Fruit fly (Drosophila melanogaster) whole organism, embryonic: ENCODE measurements around the gene CG6295.
A peak's percentile ranks its signal among the peaks of the same experiment; 100 is the strongest.

Experiments
- Atf6 ChIP-seq: fragments of 200-800 bp; sonication (Bioruptor generic); IDR thresholded peaks from 2 replicates; pipeline ENCODE4 v1.3.6; 2022; ENCODE audit warnings: missing biosample characterization, missing genetic modification characterization
- CG10979 ChIP-seq: fragments of 200-800 bp; sonication (Bioruptor generic); optimal IDR thresholded peaks from 2 replicates; lab custom pipeline; 2018; ENCODE audit warnings: missing biosample characterization, mild to moderate bottlenecking, missing genetic modification characterization, moderate library complexity
- CG11695 ChIP-seq: fragments of 200-800 bp; sonication (Bioruptor generic); IDR thresholded peaks from 3 replicates; pipeline ENCODE4 v1.3.6; 2022; ENCODE audit warnings: missing biosample characterization, missing genetic modification characterization
- CG13296 ChIP-seq: fragments of 200-800 bp; sonication (Bioruptor generic); optimal IDR thresholded peaks from 3 replicates; lab custom pipeline; 2018; ENCODE audit warnings: missing biosample characterization, mild to moderate bottlenecking, missing genetic modification characterization
- CG13424 ChIP-seq: fragments of 200-800 bp; sonication (Bioruptor generic); optimal IDR thresholded peaks from 2 replicates; lab custom pipeline; 2019; ENCODE audit warnings: missing biosample characterization, mild to moderate bottlenecking, missing genetic modification characterization, moderate library complexity
- CG13624 ChIP-seq: fragments of 200-800 bp; sonication (Bioruptor generic); optimal IDR thresholded peaks from 2 replicates; lab custom pipeline; 2016; ENCODE audit warnings: missing biosample characterization, missing genetic modification characterization
- CG14965 ChIP-seq: fragments of 200-800 bp; sonication (Bioruptor generic); optimal IDR thresholded peaks from 2 replicates; lab custom pipeline; 2016; ENCODE audit warnings: missing biosample characterization, missing genetic modification characterization, borderline replicate concordance
- CG15514 ChIP-seq: fragments of 200-800 bp; sonication (Bioruptor generic); optimal IDR thresholded peaks from 3 replicates; lab custom pipeline; 2017; ENCODE audit warnings: missing biosample characterization, missing genetic modification characterization, mild to moderate bottlenecking, moderate library complexity, missing genetic modification reagents
- CG1647 ChIP-seq: fragments of 200-800 bp; sonication (Bioruptor generic); optimal IDR thresholded peaks from 3 replicates; lab custom pipeline; 2016; ENCODE audit warnings: missing biosample characterization, missing genetic modification characterization
- CG17612 ChIP-seq: fragments of 200-800 bp; sonication (Bioruptor generic); IDR thresholded peaks from 2 replicates; pipeline ENCODE4 v1.3.6; 2022; ENCODE audit warnings: missing biosample characterization, missing genetic modification characterization
- CG17802 ChIP-seq: fragments of 200-800 bp; sonication (Bioruptor generic); optimal IDR thresholded peaks from 2 replicates; lab custom pipeline; 2018; ENCODE audit warnings: missing biosample characterization, mild to moderate bottlenecking, missing genetic modification characterization, moderate library complexity
- CG17829 ChIP-seq: fragments of 200-800 bp; optimal IDR thresholded peaks from 2 replicates; lab custom pipeline; 2019; ENCODE audit warnings: missing biosample characterization, mild to moderate bottlenecking, missing genetic modification characterization, moderate library complexity
- CG18262 ChIP-seq: fragments of 200-800 bp; optimal IDR thresholded peaks from 3 replicates; lab custom pipeline; 2019; ENCODE audit warnings: missing biosample characterization, mild to moderate bottlenecking, missing genetic modification characterization, moderate library complexity
- CG30403 ChIP-seq: fragments of 200-800 bp; sonication (Bioruptor generic); optimal IDR thresholded peaks from 3 replicates; lab custom pipeline; 2016; ENCODE audit warnings: missing biosample characterization, missing genetic modification characterization
- CG32532 ChIP-seq: fragments of 200-800 bp; sonication (Bioruptor generic); IDR thresholded peaks from 2 replicates; pipeline ENCODE4 v1.3.6; 2022; ENCODE audit warnings: missing biosample characterization, missing genetic modification characterization
- CG3281 ChIP-seq: fragments of 200-800 bp; sonication (Bioruptor generic); optimal IDR thresholded peaks from 3 replicates; lab custom pipeline; 2017; ENCODE audit warnings: missing biosample characterization, mild to moderate bottlenecking, missing genetic modification characterization
- CG5245 ChIP-seq: fragments of 200-800 bp; sonication (Bioruptor generic); optimal IDR thresholded peaks from 3 replicates; lab custom pipeline; 2016; ENCODE audit warnings: missing biosample characterization, missing genetic modification characterization
- CG7357 ChIP-seq: fragments of 200-800 bp; sonication (Bioruptor generic); IDR thresholded peaks from 3 replicates; pipeline ENCODE4 v1.3.6; 2022; ENCODE audit warnings: missing biosample characterization, missing genetic modification characterization
- CG7372 ChIP-seq: fragments of 200-800 bp; sonication (Bioruptor generic); IDR thresholded peaks from 2 replicates; pipeline ENCODE4 v1.3.6; 2022; ENCODE audit warnings: missing biosample characterization, missing genetic modification characterization
- CG7556 ChIP-seq: fragments of 200-800 bp; sonication (Bioruptor generic); optimal IDR thresholded peaks from 2 replicates; lab custom pipeline; 2017; ENCODE audit warnings: missing biosample characterization, mild to moderate bottlenecking, missing genetic modification characterization
- CTCF ChIP-seq: fragments of 200-800 bp; sonication (Bioruptor generic); optimal IDR thresholded peaks from 2 replicates; lab custom pipeline; 2017; ENCODE audit warnings: missing biosample characterization, mild to moderate bottlenecking, missing genetic modification characterization, moderate library complexity
- Dip3 ChIP-seq: fragments of 200-800 bp; sonication (Bioruptor generic); optimal IDR thresholded peaks from 3 replicates; lab custom pipeline; 2016; ENCODE audit warnings: missing biosample characterization, missing genetic modification characterization
- Hr3 ChIP-seq: fragments of 200-800 bp; sonication (Bioruptor generic); optimal IDR thresholded peaks from 3 replicates; lab custom pipeline; 2016; ENCODE audit warnings: missing biosample characterization, missing genetic modification characterization
- Kr ChIP-seq: fragments of 200-800 bp; sonication (Bioruptor generic); optimal IDR thresholded peaks from 2 replicates; lab custom pipeline; 2017; ENCODE audit warnings: missing biosample characterization, mild to moderate bottlenecking, missing genetic modification characterization
- Neu2 ChIP-seq: fragments of 200-800 bp; sonication (Bioruptor generic); optimal IDR thresholded peaks from 3 replicates; lab custom pipeline; 2016; ENCODE audit warnings: missing biosample characterization, missing genetic modification characterization, borderline replicate concordance
- NfI ChIP-seq: fragments of 200-800 bp; sonication (Bioruptor generic); optimal IDR thresholded peaks from 3 replicates; lab custom pipeline; 2018; ENCODE audit warnings: missing biosample characterization, mild to moderate bottlenecking, missing genetic modification characterization, moderate library complexity
- Oli ChIP-seq: fragments of 200-800 bp; sonication (Bioruptor generic); optimal IDR thresholded peaks from 2 replicates; lab custom pipeline; 2018; ENCODE audit warnings: missing biosample characterization, mild to moderate bottlenecking, missing genetic modification characterization, moderate library complexity
- Sox102F ChIP-seq: fragments of 200-800 bp; sonication (Bioruptor generic); optimal IDR thresholded peaks from 2 replicates; lab custom pipeline; 2018; ENCODE audit warnings: missing biosample characterization, mild to moderate bottlenecking, missing genetic modification characterization, moderate library complexity
- Spps ChIP-seq: fragments of 200-800 bp; sonication (Bioruptor generic); optimal IDR thresholded peaks from 2 replicates; lab custom pipeline; 2018; ENCODE audit warnings: missing biosample characterization, mild to moderate bottlenecking, missing genetic modification characterization
- Sry-δ ChIP-seq: fragments of 200-800 bp; sonication (Bioruptor generic); optimal IDR thresholded peaks from 2 replicates; lab custom pipeline; 2016; ENCODE audit warnings: missing biosample characterization, missing genetic modification characterization
- ap ChIP-seq: fragments of 200-800 bp; sonication (Bioruptor generic); IDR thresholded peaks from 2 replicates; pipeline ENCODE4 v1.3.6; 2022; ENCODE audit warnings: missing biosample characterization, missing genetic modification characterization
- disco-r ChIP-seq: fragments of 200-800 bp; sonication (Bioruptor generic); optimal IDR thresholded peaks from 2 replicates; lab custom pipeline; 2016; ENCODE audit warnings: missing biosample characterization, missing genetic modification characterization
- dmrt99B ChIP-seq: fragments of 200-800 bp; sonication (Bioruptor generic); optimal IDR thresholded peaks from 2 replicates; lab custom pipeline; 2018; ENCODE audit warnings: missing biosample characterization, mild to moderate bottlenecking, missing genetic modification characterization, moderate library complexity
- emc ChIP-seq: fragments of 200-800 bp; sonication (Bioruptor generic); optimal IDR thresholded peaks from 2 replicates; lab custom pipeline; 2016; ENCODE audit warnings: missing biosample characterization, missing genetic modification characterization
- fru ChIP-seq: fragments of >200 bp; optimal IDR thresholded peaks from 2 replicates; lab custom pipeline; 2017
- gro ChIP-seq: fragments of 200-800 bp; sonication (Bioruptor generic); optimal IDR thresholded peaks from 2 replicates; lab custom pipeline; 2016; ENCODE audit warnings: missing biosample characterization, missing genetic modification characterization
- hbn ChIP-seq: fragments of 200-800 bp; sonication (Bioruptor generic); IDR thresholded peaks from 2 replicates; pipeline ENCODE4 v1.3.6; 2022; ENCODE audit warnings: missing biosample characterization, missing genetic modification characterization; ENCODE audit not compliant: partially characterized antibody
- insv ChIP-seq, 2 experiments: fragments of 200-800 bp; sonication (Bioruptor generic); optimal IDR thresholded peaks; 3 replicates each; lab custom pipeline; 2016 to 2018; ENCODE audit warnings: missing biosample characterization in 2 of 2, missing genetic modification characterization in 2 of 2
- jigr1 ChIP-seq: fragments of 200-800 bp; sonication (Bioruptor generic); IDR thresholded peaks from 3 replicates; pipeline ENCODE4 v1.3.6; 2022; ENCODE audit warnings: missing biosample characterization, missing genetic modification characterization
- kah ChIP-seq: fragments of 200-800 bp; sonication (Bioruptor generic); optimal IDR thresholded peaks from 2 replicates; lab custom pipeline; 2018; ENCODE audit warnings: missing biosample characterization, mild to moderate bottlenecking, missing genetic modification characterization
- lab ChIP-seq: fragments of 200-800 bp; sonication (Bioruptor generic); optimal IDR thresholded peaks from 3 replicates; lab custom pipeline; 2017; ENCODE audit warnings: missing biosample characterization, missing genetic modification characterization, mild to moderate bottlenecking, moderate library complexity, missing genetic modification reagents
- lilli ChIP-seq: fragments of 200-800 bp; sonication (Bioruptor generic); optimal IDR thresholded peaks from 3 replicates; lab custom pipeline; 2016; ENCODE audit warnings: missing biosample characterization, missing genetic modification characterization
- lola ChIP-seq, 3 experiments: fragments of >200 bp in 2 of 3; fragments of 200-800 bp in 1 of 3; sonication (Bioruptor generic) in 1 of 3; optimal IDR thresholded peaks; 2 replicates each; lab custom pipeline; 2017 to 2019; ENCODE audit warnings: missing biosample characterization in 3 of 3, missing genetic modification characterization in 3 of 3, mild to moderate bottlenecking in 1 of 3, moderate library complexity in 1 of 3
- scrt ChIP-seq: fragments of 200-800 bp; sonication (Bioruptor generic); optimal IDR thresholded peaks from 2 replicates; lab custom pipeline; 2018; ENCODE audit warnings: missing biosample characterization, mild to moderate bottlenecking, missing genetic modification characterization, moderate library complexity
- sens ChIP-seq: fragments of 200-800 bp; sonication (Bioruptor generic); peaks from one replicate; lab custom pipeline; 2016; ENCODE audit warnings: missing biosample characterization, missing genetic modification characterization
- sim ChIP-seq: fragments of 200-800 bp; sonication (Bioruptor generic); IDR thresholded peaks from 2 replicates; pipeline ENCODE4 v1.3.6; 2022; ENCODE audit warnings: missing biosample characterization, missing genetic modification characterization
- slbo ChIP-seq: fragments of 200-800 bp; sonication (Bioruptor generic); IDR thresholded peaks from 2 replicates; pipeline ENCODE4 v1.3.6; 2022; ENCODE audit warnings: missing biosample characterization, missing genetic modification characterization
- sr ChIP-seq: fragments of 200-800 bp; sonication (Bioruptor generic); IDR thresholded peaks from 3 replicates; pipeline ENCODE4 v1.3.6; 2022; ENCODE audit warnings: missing biosample characterization, missing genetic modification characterization
- trem ChIP-seq: fragments of 200-800 bp; optimal IDR thresholded peaks from 3 replicates; lab custom pipeline; 2019; ENCODE audit warnings: missing biosample characterization, mild to moderate bottlenecking, missing genetic modification characterization, moderate library complexity
- vnd ChIP-seq: fragments of 200-800 bp; sonication (Bioruptor generic); IDR thresholded peaks from 3 replicates; pipeline ENCODE4 v1.3.6; 2022; ENCODE audit warnings: missing biosample characterization, missing genetic modification characterization; ENCODE audit not compliant: partially characterized antibody
- wdn ChIP-seq: fragments of 200-800 bp; sonication (Bioruptor generic); IDR thresholded peaks from 2 replicates; pipeline ENCODE4 v1.3.6; 2022; ENCODE audit warnings: missing biosample characterization, missing genetic modification characterization
- yki ChIP-seq: fragments of >200 bp; optimal IDR thresholded peaks from 3 replicates; lab custom pipeline; 2018

Gene CG6295

dm6 chr3R:26963747-26964174 lies 43.1 kb downstream of the CG6295 start (continued):
- TF ChIP-seq CG7357 (GFP tag; lab: Robert Waterston, UW) (peak; percentile 58; the same call in 1 of the 3 replicates), CG18262 (tag; lab: Kevin White, UChicago) (peak; percentile 78), kah (GFP tag; lab: Kevin White, UChicago) (peak; percentile 56), CG1647 (GFP tag; lab: Kevin White, UChicago) (peak; percentile 65), CG30403 (GFP tag; lab: Kevin White, UChicago) (peak; percentile 62), CG15514 (GFP tag; lab: Kevin White, UChicago) (peak; percentile 68), CG13424 (tag; lab: Kevin White, UChicago) (peak; percentile 39), CG13624 (GFP tag; lab: Kevin White, UChicago) (peak; percentile 87), sens (GFP tag; lab: Kevin White, UChicago) (peak; percentile 78), Kr (GFP tag; lab: Kevin White, UChicago) (no peak), jigr1 (GFP tag; lab: Robert Waterston, UW) (no peak), lola (GFP tag; optimal IDR thresholded peaks at IDR 0.05; lab: Kevin White, UChicago) (peak in 1 of 3 experiments; percentile 16), ap (GFP tag; lab: Robert Waterston, UW) (no peak), NfI (GFP tag; lab: Kevin White, UChicago) (peak; percentile 13), Sry-δ (GFP tag; lab: Kevin White, UChicago) (peak; percentile 29), vnd (GFP tag; lab: Robert Waterston, UW) (no peak), emc (peak; percentile 2), gro (GFP tag; lab: Kevin White, UChicago) (peak; percentile 84), wdn (GFP tag; lab: Robert Waterston, UW) (0 out of 2 replicates have a peak, but pooled peaks have one; percentile 31), trem (tag; lab: Kevin White, UChicago) (peak; percentile 72), Neu2 (GFP tag; lab: Kevin White, UChicago) (peak; percentile 53), sim (no peak), yki (lab: Kevin White, UChicago) (no peak), CG10979 (tag; lab: Kevin White, UChicago) (peak; percentile 50), CG13296 (peak; percentile 74), Atf6 (GFP tag; lab: Robert Waterston, UW) (peak; percentile 53), CG14965 (GFP tag; lab: Kevin White, UChicago) (peak; percentile 27), insv (GFP tag; optimal IDR thresholded peaks at IDR 0.05; lab: Kevin White, UChicago) (no peak), CG17802 (peak; percentile 47), Spps (tag; lab: Kevin White, UChicago) (peak; percentile 73), lilli (GFP tag; lab: Kevin White, UChicago) (peak; percentile 55), slbo (GFP tag; lab: Robert Waterston, UW) (peak; percentile 45; the same call in 1 of the 2 replicates), CG17612 (GFP tag; lab: Robert Waterston, UW) (no peak), CG7372 (GFP tag; lab: Robert Waterston, UW) (no peak), lab (peak; percentile 90), CG5245 (GFP tag; lab: Kevin White, UChicago) (peak; percentile 79), scrt (GFP tag; lab: Kevin White, UChicago) (peak; percentile 74), hbn (GFP tag; lab: Robert Waterston, UW) (0 out of 2 replicates have a peak, but pooled peaks have one; percentile 24), sr (GFP tag; lab: Robert Waterston, UW) (0 out of 3 replicates have a peak, but pooled peaks have one; percentile 3), Hr3 (no peak), CG7556 (peak; percentile 52), fru (lab: Kevin White, UChicago) (no peak), Dip3 (GFP tag; lab: Kevin White, UChicago) (peak; percentile 41), CG17829 (tag; lab: Kevin White, UChicago) (peak; percentile 81), CG3281 (GFP tag; lab: Kevin White, UChicago) (peak; percentile 82), CG32532 (GFP tag; lab: Robert Waterston, UW) (peak; percentile 75), Oli (tag; lab: Kevin White, UChicago) (peak; percentile 45), CG11695 (GFP tag; lab: Robert Waterston, UW) (peak; percentile 83), dmrt99B (tag; lab: Kevin White, UChicago) (peak; percentile 76), CTCF (GFP tag; lab: Kevin White, UChicago) (peak; percentile 35), disco-r (no peak), Sox102F (peak; percentile 51)
